Fruit fly (Drosophila melanogaster): ENCODE data around the gene Ugt35A1.
A peak's percentile ranks its signal among the peaks of the same experiment; 100 is the strongest.

DNA sequence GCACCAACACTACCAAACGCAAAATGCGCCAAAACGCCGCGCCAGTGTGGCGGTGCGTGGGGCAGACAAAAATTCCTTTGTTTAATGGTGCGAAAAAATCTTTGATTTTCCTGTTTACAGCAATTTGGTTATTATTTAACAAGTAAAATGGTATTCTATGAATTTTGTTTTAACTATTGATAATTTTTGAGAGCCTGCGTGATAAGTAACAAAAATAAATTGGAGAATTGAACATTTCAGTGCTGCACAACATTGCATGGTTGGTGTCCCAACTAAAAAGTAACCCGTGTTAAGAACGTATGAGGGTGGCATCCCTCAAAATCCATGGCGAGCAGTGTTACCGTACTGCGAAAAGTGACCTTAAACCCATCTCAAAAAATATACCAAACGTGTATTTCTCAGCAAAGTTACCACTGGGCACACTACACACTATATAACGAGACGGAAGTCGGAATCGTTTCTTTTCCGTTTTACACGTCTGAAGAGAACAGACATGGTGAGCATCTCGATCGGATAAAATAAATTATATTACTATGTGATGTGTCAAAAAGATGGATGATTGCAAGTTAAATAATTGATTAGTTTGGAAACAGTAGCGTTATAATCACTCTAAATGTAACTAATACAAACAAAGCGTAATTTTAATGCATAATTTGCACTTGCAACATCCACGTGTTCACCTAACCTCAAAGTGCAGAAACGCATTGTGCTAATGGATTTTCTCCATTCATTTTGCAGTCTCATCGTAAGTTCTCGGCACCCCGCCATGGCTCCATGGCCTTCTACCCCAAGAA lies 49.2 kb upstream of the Ugt35A1 start, which contains the start of the genes CG6693 and RpL3:
- TF ChIP-seq lola (GFP tag; optimal IDR thresholded peaks at IDR 0.05) (no peak), foxo (GFP tag; optimal IDR thresholded peaks at IDR 0.05) (peak in 1 of 2 experiments; percentile 61), psq (GFP tag; optimal IDR thresholded peaks at IDR 0.05) (peak; percentile 46), jim (GFP tag; optimal IDR thresholded peaks at IDR 0.05) (no peak)
